Worm (Caenorhabditis elegans) whole organism, midembryonic: ENCODE results near the gene F56A11.4.

Experiments
- T22C8.4 ChIP-seq: fragments of 200-800 bp; sonication (Bioruptor generic); IDR thresholded peaks from 2 replicates; pipeline ENCODE4 v1.3.6; 2022; ENCODE audit warnings: missing genetic modification characterization, missing compliant biosample characterization
- cog-1 ChIP-seq: sonication (generic microtip); optimal IDR thresholded peaks from 2 replicates; lab custom pipeline; 2016; ENCODE audit warnings: missing genetic modification characterization, missing compliant biosample characterization
- flt-1 ChIP-seq: fragments of 200-800 bp; sonication (Bioruptor generic); IDR thresholded peaks from 2 replicates; pipeline ENCODE4 v1.3.6; 2022; ENCODE audit warnings: missing genetic modification characterization, missing compliant biosample characterization
- klf-2 ChIP-seq: fragments of 200-800 bp; sonication (Bioruptor generic); conservative IDR thresholded peaks from 2 replicates; pipeline ENCODE4 v1.3.6; 2022; ENCODE audit warnings: missing genetic modification reagents, missing genetic modification characterization, missing compliant biosample characterization
- med-1 ChIP-seq: sonication (generic microtip); optimal IDR thresholded peaks from 2 replicates; lab custom pipeline; 2017; ENCODE audit warnings: missing genetic modification characterization, mild to moderate bottlenecking, missing compliant biosample characterization, antibody characterized with exemption, missing genetic modification reagents; ENCODE audit not compliant: insufficient read depth
- ref-1 ChIP-seq: fragments of 200-800 bp; sonication (Bioruptor generic); conservative IDR thresholded peaks from 2 replicates; pipeline ENCODE4 v1.3.6; 2022; ENCODE audit warnings: missing genetic modification reagents, missing genetic modification characterization, missing compliant biosample characterization
- tab-1 ChIP-seq: fragments of 200-800 bp; sonication (Bioruptor generic); IDR thresholded peaks from 2 replicates; pipeline ENCODE4 v1.3.6; 2022; ENCODE audit warnings: missing genetic modification characterization, missing compliant biosample characterization
- ztf-23 ChIP-seq: fragments of 200-800 bp; sonication (Bioruptor generic); IDR thresholded peaks from 2 replicates; pipeline ENCODE4 v1.3.6; 2022; ENCODE audit warnings: missing genetic modification reagents, missing genetic modification characterization, missing compliant biosample characterization
- ztf-29 ChIP-seq: fragments of 200-800 bp; sonication (Bioruptor generic); IDR thresholded peaks from 2 replicates; pipeline ENCODE4 v1.3.6; 2022; ENCODE audit warnings: missing genetic modification reagents, missing genetic modification characterization, missing compliant biosample characterization

ce11 chrIV:523595-523994 is 24.5 kb upstream of the F56A11.4 start, which contains the start of gene asm-3:
- TF ChIP-seq T22C8.4 (GFP tag; lab: Robert Waterston, UW) = no peak
- TF ChIP-seq med-1 (GFP tag; lab: Kevin White, UChicago) = no peak
- no peak for TF ChIP-seq ztf-29 (GFP tag; lab: Robert Waterston, UW)
- TF ChIP-seq ref-1 = no peak
- no peak for TF ChIP-seq flt-1 (GFP tag; lab: Robert Waterston, UW)
- TF ChIP-seq klf-2 (GFP tag; lab: Robert Waterston, UW) = no peak
- TF ChIP-seq tab-1 (GFP tag; lab: Robert Waterston, UW) = no peak
- no peak for TF ChIP-seq ztf-23 (GFP tag; lab: Robert Waterston, UW)
- no peak for TF ChIP-seq cog-1 (tag; lab: Kevin White, UChicago)
